Fruit fly (Drosophila melanogaster): Measurements from ENCODE around the gene Bin1.

Bin1 gene

dm6 chr3R:16234745-16235149 lies 45.4 kb upstream of the Bin1 start:
- no peak for TF ChIP-seq Dfd (GFP tag; optimal IDR thresholded peaks at IDR 0.05)
- peak; percentile 74 for TF ChIP-seq OdsH (GFP tag; optimal IDR thresholded peaks at IDR 0.05)
- TF ChIP-seq Jra (GFP tag; optimal IDR thresholded peaks at IDR 0.05), result no peak
- TF ChIP-seq GATAd (GFP tag; optimal IDR thresholded peaks at IDR 0.05), result no peak
- TF ChIP-seq dmrt93B (GFP tag; optimal IDR thresholded peaks at IDR 0.05), result peak; percentile 79
- peak; percentile 32 for TF ChIP-seq sage (GFP tag; optimal IDR thresholded peaks at IDR 0.05)
- TF ChIP-seq Mio (GFP tag; optimal IDR thresholded peaks at IDR 0.05), result no peak
- TF ChIP-seq h (GFP tag; optimal IDR thresholded peaks at IDR 0.05), result peak; percentile 78
- peak; percentile 12 for TF ChIP-seq rgr (GFP tag; optimal IDR thresholded peaks at IDR 0.05)
- peak; percentile 72 for TF ChIP-seq fru (GFP tag; optimal IDR thresholded peaks at IDR 0.05)
- TF ChIP-seq N (GFP tag; optimal IDR thresholded peaks at IDR 0.05), result no peak
- TF ChIP-seq dsf (GFP tag; optimal IDR thresholded peaks at IDR 0.05; ENCODE audit: borderline replicate concordance), result no peak
- peak; percentile 70 for TF ChIP-seq br (GFP tag; optimal IDR thresholded peaks at IDR 0.05)
- no peak for TF ChIP-seq pan (optimal IDR thresholded peaks at IDR 0.05)
- TF ChIP-seq psq (GFP tag; optimal IDR thresholded peaks at IDR 0.05), result peak; percentile 16
- TF ChIP-seq dl (GFP tag; optimal IDR thresholded peaks at IDR 0.05; ENCODE audit: insufficient read depth in 1 of 2, partially characterized antibody in 2 of 2), result no peak
- no peak for TF ChIP-seq Hr83 (GFP tag; optimal IDR thresholded peaks at IDR 0.05; ENCODE audit: poor library complexity, severe bottlenecking)
- peak; percentile 16 for TF ChIP-seq CG32264 (GFP tag; optimal IDR thresholded peaks at IDR 0.05)
- peak; percentile 83 for TF ChIP-seq woc (GFP tag; optimal IDR thresholded peaks at IDR 0.05)
- TF ChIP-seq usp (GFP tag; optimal IDR thresholded peaks at IDR 0.05), result no peak
- no peak for TF ChIP-seq sv (GFP tag; optimal IDR thresholded peaks at IDR 0.05)
- no peak for TF ChIP-seq Rel (GFP tag; optimal IDR thresholded peaks at IDR 0.05)
- TF ChIP-seq Rel (tag; optimal IDR thresholded peaks at IDR 0.05), result no peak
- peak; percentile 68 for TF ChIP-seq CG9705 (GFP tag; optimal IDR thresholded peaks at IDR 0.05)
- TF ChIP-seq tai (GFP tag; optimal IDR thresholded peaks at IDR 0.05), result no peak
- no peak for TF ChIP-seq Myc (optimal IDR thresholded peaks at IDR 0.05)
- no peak for TF ChIP-seq brk (GFP tag; optimal IDR thresholded peaks at IDR 0.05)
- peak; percentile 81 for TF ChIP-seq HLH106 (tag; optimal IDR thresholded peaks at IDR 0.05)
- TF ChIP-seq ey (GFP tag; optimal IDR thresholded peaks at IDR 0.05), result peak; percentile 69
- TF ChIP-seq foxo (GFP tag; optimal IDR thresholded peaks at IDR 0.05), result peak in 1 of 2 experiments; percentile 65
- TF ChIP-seq Abd-B (GFP tag; optimal IDR thresholded peaks at IDR 0.05), result no peak
- no peak for TF ChIP-seq Vsx2 (GFP tag; optimal IDR thresholded peaks at IDR 0.05; ENCODE audit: partially characterized antibody)
- peak; percentile 86 for TF ChIP-seq Sp1 (GFP tag; optimal IDR thresholded peaks at IDR 0.05)
- no peak for TF ChIP-seq Hnf4 (GFP tag; optimal IDR thresholded peaks at IDR 0.05)
- TF ChIP-seq lola (GFP tag; optimal IDR thresholded peaks at IDR 0.05), result no peak
- no peak for TF ChIP-seq jim (GFP tag; optimal IDR thresholded peaks at IDR 0.05)
- peak; percentile 16 for TF ChIP-seq CrebA (GFP tag; optimal IDR thresholded peaks at IDR 0.05; ENCODE audit: borderline replicate concordance)
- TF ChIP-seq Hr78 (GFP tag; optimal IDR thresholded peaks at IDR 0.05), result no peak
- no peak for TF ChIP-seq Dif (GFP tag; optimal IDR thresholded peaks at IDR 0.05; ENCODE audit: partially characterized antibody)

dm6 chr3R:16234298-16234697 lies 44.9 kb upstream of the Bin1 start:
- peak; percentile 43 for TF ChIP-seq Hnf4 (GFP tag; optimal IDR thresholded peaks at IDR 0.05)
- peak; percentile 51 for TF ChIP-seq Dif (GFP tag; optimal IDR thresholded peaks at IDR 0.05; ENCODE audit: partially characterized antibody)
- TF ChIP-seq rgr (GFP tag; optimal IDR thresholded peaks at IDR 0.05), result peak; percentile 9
- TF ChIP-seq dl (GFP tag; optimal IDR thresholded peaks at IDR 0.05; ENCODE audit: insufficient read depth in 1 of 2, partially characterized antibody in 2 of 2), result peak in 1 of 2 experiments; percentile 30
- peak; percentile 40 for TF ChIP-seq psq (GFP tag; optimal IDR thresholded peaks at IDR 0.05)
- no peak for TF ChIP-seq sage (GFP tag; optimal IDR thresholded peaks at IDR 0.05)
- no peak for TF ChIP-seq CG32264 (GFP tag; optimal IDR thresholded peaks at IDR 0.05)
- TF ChIP-seq Rel (GFP tag; optimal IDR thresholded peaks at IDR 0.05), result no peak
- TF ChIP-seq Rel (tag; optimal IDR thresholded peaks at IDR 0.05), result peak; percentile 4
- no peak for TF ChIP-seq HLH106 (tag; optimal IDR thresholded peaks at IDR 0.05)
- no peak for TF ChIP-seq usp (GFP tag; optimal IDR thresholded peaks at IDR 0.05)

- TF ChIP-seq Hnf4 (GFP tag; optimal IDR thresholded peaks at IDR 0.05), result no peak
- peak; percentile 15 for TF ChIP-seq psq (GFP tag; optimal IDR thresholded peaks at IDR 0.05)
- TF ChIP-seq ey (GFP tag; optimal IDR thresholded peaks at IDR 0.05), result no peak
- TF ChIP-seq OdsH (GFP tag; optimal IDR thresholded peaks at IDR 0.05), result no peak
- no peak for TF ChIP-seq fru (GFP tag; optimal IDR thresholded peaks at IDR 0.05)
- peak; percentile 20 for TF ChIP-seq Jra (GFP tag; optimal IDR thresholded peaks at IDR 0.05)
- peak; percentile 7 for TF ChIP-seq Rel (GFP tag; optimal IDR thresholded peaks at IDR 0.05)
- no peak for TF ChIP-seq Rel (tag; optimal IDR thresholded peaks at IDR 0.05)
- TF ChIP-seq Dif (GFP tag; optimal IDR thresholded peaks at IDR 0.05; ENCODE audit: partially characterized antibody), result peak; percentile 45
- TF ChIP-seq brk (GFP tag; optimal IDR thresholded peaks at IDR 0.05), result peak; percentile 13
- TF ChIP-seq CrebA (GFP tag; optimal IDR thresholded peaks at IDR 0.05; ENCODE audit: borderline replicate concordance), result peak; percentile 44
- TF ChIP-seq Hr78 (GFP tag; optimal IDR thresholded peaks at IDR 0.05), result no peak
- TF ChIP-seq woc (GFP tag; optimal IDR thresholded peaks at IDR 0.05), result no peak
- no peak for TF ChIP-seq HLH106 (tag; optimal IDR thresholded peaks at IDR 0.05)
- no peak for TF ChIP-seq dmrt93B (GFP tag; optimal IDR thresholded peaks at IDR 0.05)
- no peak for TF ChIP-seq jim (GFP tag; optimal IDR thresholded peaks at IDR 0.05)
- no peak for TF ChIP-seq Sp1 (GFP tag; optimal IDR thresholded peaks at IDR 0.05)
- TF ChIP-seq Hr83 (GFP tag; optimal IDR thresholded peaks at IDR 0.05; ENCODE audit: poor library complexity, severe bottlenecking), result no peak
- TF ChIP-seq Vsx2 (GFP tag; optimal IDR thresholded peaks at IDR 0.05; ENCODE audit: partially characterized antibody), result no peak
- TF ChIP-seq sv (GFP tag; optimal IDR thresholded peaks at IDR 0.05), result no peak
- no peak for TF ChIP-seq CG32264 (GFP tag; optimal IDR thresholded peaks at IDR 0.05)
- TF ChIP-seq Mio (GFP tag; optimal IDR thresholded peaks at IDR 0.05), result no peak
- no peak for TF ChIP-seq sage (GFP tag; optimal IDR thresholded peaks at IDR 0.05)
Observed at dm6 chr3R:16232569-16232968, 43.2 kb upstream of the Bin1 start.

Measured in whole organism, wandering third instar larva.